Worm (Caenorhabditis elegans) whole organism, early embryonic: ENCODE data around the gene D1005.10.

ENCODE experiments used
- B0310.2 ChIP-seq: sonication (generic microtip); optimal IDR thresholded peaks from 2 replicates; lab custom pipeline; 2016; ENCODE audit warnings: mild to moderate bottlenecking, missing genetic modification characterization, missing compliant biosample characterization
- F13C5.2 ChIP-seq: sonication (generic microtip); optimal IDR thresholded peaks from 2 replicates; lab custom pipeline; 2017; ENCODE audit warnings: mild to moderate bottlenecking, missing genetic modification characterization, inconsistent platforms, missing compliant biosample characterization
- aly-1 ChIP-seq: sonication (generic microtip); optimal IDR thresholded peaks from 2 replicates; lab custom pipeline; 2016; ENCODE audit warnings: missing genetic modification characterization, missing compliant biosample characterization
- ama-1 ChIP-seq: fragments of 150-350 bp; optimal IDR thresholded peaks from 2 replicates; lab custom pipeline; 2014
- ceh-13 ChIP-seq: fragments of 200-800 bp; sonication (Bioruptor generic); optimal IDR thresholded peaks from 2 replicates; lab custom pipeline; 2018; ENCODE audit warnings: mild to moderate bottlenecking, missing genetic modification characterization, missing compliant biosample characterization
- ceh-36 ChIP-seq: sonication (generic microtip); optimal IDR thresholded peaks from 2 replicates; lab custom pipeline; 2016; ENCODE audit warnings: missing genetic modification characterization, inconsistent platforms, missing compliant biosample characterization
- ets-7 ChIP-seq: sonication (generic microtip); optimal IDR thresholded peaks from 2 replicates; lab custom pipeline; 2016; ENCODE audit warnings: missing genotype, missing genetic modification characterization, missing compliant biosample characterization
- flt-1 ChIP-seq: fragments of 200-800 bp; sonication (Bioruptor generic); IDR thresholded peaks from 2 replicates; pipeline ENCODE4 v1.3.6; 2022; ENCODE audit warnings: missing genetic modification characterization, missing compliant biosample characterization
- hmbx-1 ChIP-seq: sonication (generic microtip); optimal IDR thresholded peaks from 2 replicates; lab custom pipeline; 2016; ENCODE audit warnings: mild to moderate bottlenecking, missing genetic modification characterization, missing compliant biosample characterization
- hmg-4 ChIP-seq: fragments of 200-800 bp; sonication (Bioruptor generic); optimal IDR thresholded peaks from 2 replicates; lab custom pipeline; 2018; ENCODE audit warnings: mild to moderate bottlenecking, missing genetic modification characterization, missing compliant biosample characterization
- hnd-1 ChIP-seq: sonication (generic microtip); optimal IDR thresholded peaks from 2 replicates; lab custom pipeline; 2016; ENCODE audit warnings: missing genetic modification characterization, missing compliant biosample characterization
- pes-1 ChIP-seq: fragments of 200-800 bp; sonication (Bioruptor generic); IDR thresholded peaks from 2 replicates; pipeline ENCODE4 v1.3.6; 2022; ENCODE audit warnings: missing genetic modification reagents, missing genetic modification characterization, missing compliant biosample characterization
- scrt-1 ChIP-seq: fragments of 200-800 bp; sonication (Bioruptor generic); IDR thresholded peaks from 2 replicates; pipeline ENCODE4 v1.3.6; 2022; ENCODE audit warnings: missing genetic modification characterization, missing compliant biosample characterization
- sea-1 ChIP-seq: fragments of 200-800 bp; sonication (Bioruptor generic); conservative IDR thresholded peaks from 2 replicates; pipeline ENCODE4 v1.3.6; 2022; ENCODE audit warnings: missing genetic modification characterization, missing compliant biosample characterization
- tbx-11 ChIP-seq: fragments of 200-800 bp; sonication (Bioruptor generic); IDR thresholded peaks from 2 replicates; pipeline ENCODE4 v1.3.6; 2022; ENCODE audit warnings: missing genetic modification characterization, missing compliant biosample characterization
- tbx-37 ChIP-seq: fragments of 200-800 bp; sonication (Bioruptor generic); conservative IDR thresholded peaks from 2 replicates; pipeline ENCODE4 v1.3.6; 2022; ENCODE audit warnings: missing genetic modification reagents, missing genetic modification characterization, missing compliant biosample characterization
- tra-4 ChIP-seq: sonication (generic microtip); optimal IDR thresholded peaks from 2 replicates; lab custom pipeline; 2017; ENCODE audit warnings: missing genetic modification characterization, missing compliant biosample characterization

D1005.10 gene

ce11 chrX:1479637-1480036, 6.3 kb downstream of the D1005.10 start:
- TF ChIP-seq F13C5.2 (tag; lab: Kevin White, UChicago) (no peak), tbx-37 (GFP tag; lab: Robert Waterston, UW) (no peak), ets-7 (tag; lab: Kevin White, UChicago) (no peak), ama-1 (lab: Kevin White, UChicago) (no peak), flt-1 (GFP tag; lab: Robert Waterston, UW) (no peak), hnd-1 (tag; lab: Kevin White, UChicago) (no peak), ceh-13 (GFP tag; lab: Kevin White, UChicago) (no peak), pes-1 (no peak), tbx-11 (GFP tag; lab: Robert Waterston, UW) (no peak), scrt-1 (GFP tag; lab: Robert Waterston, UW) (no peak), hmg-4 (no peak), B0310.2 (tag; lab: Kevin White, UChicago) (no peak), hmbx-1 (tag; lab: Kevin White, UChicago) (no peak), ceh-36 (tag; lab: Kevin White, UChicago) (no peak), aly-1 (tag; lab: Kevin White, UChicago) (no peak), tra-4 (tag; lab: Kevin White, UChicago) (no peak), sea-1 (GFP tag; lab: Robert Waterston, UW) (no peak)

ce11 chrX:1479190-1479589, 6.8 kb downstream of the D1005.10 start, which contains the start of gene acly-1:
TSS of gene acly-1 (plus strand) at chrX:1479542.
- TF ChIP-seq tbx-11 (GFP tag; lab: Robert Waterston, UW) (no peak), scrt-1 (GFP tag; lab: Robert Waterston, UW) (no peak), tbx-37 (GFP tag; lab: Robert Waterston, UW) (no peak), hmbx-1 (tag; lab: Kevin White, UChicago) (no peak)

- TF ChIP-seq ceh-13 (GFP tag; lab: Kevin White, UChicago): no peak
- no peak for TF ChIP-seq tbx-11 (GFP tag; lab: Robert Waterston, UW)
- no peak for TF ChIP-seq aly-1 (tag; lab: Kevin White, UChicago)
- no peak for TF ChIP-seq hmg-4
- TF ChIP-seq F13C5.2 (tag; lab: Kevin White, UChicago): no peak
- no peak for TF ChIP-seq ceh-36 (tag; lab: Kevin White, UChicago)
These were observed 7.4 kb downstream of the D1005.10 start for ce11 chrX:1478569-1478968.

- TF ChIP-seq scrt-1 (GFP tag; lab: Robert Waterston, UW): no peak
- TF ChIP-seq tra-4 (tag; lab: Kevin White, UChicago): no peak
- no peak for TF ChIP-seq flt-1 (GFP tag; lab: Robert Waterston, UW)
- no peak for TF ChIP-seq hnd-1 (tag; lab: Kevin White, UChicago)
- TF ChIP-seq ceh-13 (GFP tag; lab: Kevin White, UChicago): no peak
- TF ChIP-seq sea-1 (GFP tag; lab: Robert Waterston, UW): no peak
- TF ChIP-seq ama-1 (lab: Kevin White, UChicago): no peak
- TF ChIP-seq ceh-36 (tag; lab: Kevin White, UChicago): no peak
- no peak for TF ChIP-seq B0310.2 (tag; lab: Kevin White, UChicago)
- no peak for TF ChIP-seq F13C5.2 (tag; lab: Kevin White, UChicago)
- TF ChIP-seq hmbx-1 (tag; lab: Kevin White, UChicago): no peak
- no peak for TF ChIP-seq tbx-37 (GFP tag; lab: Robert Waterston, UW)
- TF ChIP-seq hmg-4: no peak
- TF ChIP-seq aly-1 (tag; lab: Kevin White, UChicago): no peak
- TF ChIP-seq pes-1: no peak
- TF ChIP-seq ets-7 (tag; lab: Kevin White, UChicago): no peak
These were observed 8.1 kb downstream of the D1005.10 start for ce11 chrX:1477932-1478331.

ce11 chrX:1476005-1476404, 10.0 kb downstream of the D1005.10 start:
- no peak for TF ChIP-seq ama-1 (lab: Kevin White, UChicago)

- TF ChIP-seq ceh-36 (tag; lab: Kevin White, UChicago) (no peak), hmbx-1 (tag; lab: Kevin White, UChicago) (no peak), ceh-13 (GFP tag; lab: Kevin White, UChicago) (no peak), tbx-11 (GFP tag; lab: Robert Waterston, UW) (no peak)
These were observed 12.2 kb downstream of the D1005.10 start for ce11 chrX:1473794-1474193.

- TF ChIP-seq ceh-36 (tag; lab: Kevin White, UChicago): no peak
- no peak for TF ChIP-seq ceh-13 (GFP tag; lab: Kevin White, UChicago)
- no peak for TF ChIP-seq ets-7 (tag; lab: Kevin White, UChicago)
- TF ChIP-seq ama-1 (lab: Kevin White, UChicago): no peak
- no peak for TF ChIP-seq hnd-1 (tag; lab: Kevin White, UChicago)
- TF ChIP-seq scrt-1 (GFP tag; lab: Robert Waterston, UW): no peak
- TF ChIP-seq tra-4 (tag; lab: Kevin White, UChicago): no peak
- no peak for TF ChIP-seq flt-1 (GFP tag; lab: Robert Waterston, UW)
- no peak for TF ChIP-seq B0310.2 (tag; lab: Kevin White, UChicago)
These were observed 13.1 kb downstream of the D1005.10 start, which contains the start of gene D1005.5 for ce11 chrX:1472880-1473279. TSS of gene D1005.5 (minus strand) at chrX:1472980.

ce11 chrX:1471232-1471631, 14.8 kb downstream of the D1005.10 start:
- TF ChIP-seq hmg-4 (no peak), flt-1 (GFP tag; lab: Robert Waterston, UW) (no peak), F13C5.2 (tag; lab: Kevin White, UChicago) (no peak), ets-7 (tag; lab: Kevin White, UChicago) (no peak), tbx-11 (GFP tag; lab: Robert Waterston, UW) (no peak), ceh-36 (tag; lab: Kevin White, UChicago) (no peak), ama-1 (lab: Kevin White, UChicago) (no peak), pes-1 (no peak), aly-1 (tag; lab: Kevin White, UChicago) (no peak), hmbx-1 (tag; lab: Kevin White, UChicago) (no peak), tbx-37 (GFP tag; lab: Robert Waterston, UW) (no peak), scrt-1 (GFP tag; lab: Robert Waterston, UW) (no peak), tra-4 (tag; lab: Kevin White, UChicago) (no peak), ceh-13 (GFP tag; lab: Kevin White, UChicago) (no peak), hnd-1 (tag; lab: Kevin White, UChicago) (no peak), B0310.2 (tag; lab: Kevin White, UChicago) (no peak), sea-1 (GFP tag; lab: Robert Waterston, UW) (no peak)
